Fruit fly (Drosophila melanogaster): ENCODE results near the gene CG14662.

dm6 chr3R:4989150-4990017, 5.4 kb upstream of the CG14662 start:
- no peak for TF ChIP-seq Hand (GFP tag; optimal IDR thresholded peaks at IDR 0.05)
- TF ChIP-seq Abd-B (GFP tag; optimal IDR thresholded peaks at IDR 0.05) = peak; percentile 29
- TF ChIP-seq MESR4 (GFP tag; optimal IDR thresholded peaks at IDR 0.05) = no peak
- TF ChIP-seq Mad (GFP tag; optimal IDR thresholded peaks at IDR 0.05) = no peak
- TF ChIP-seq kni (GFP tag; optimal IDR thresholded peaks at IDR 0.05) = peak; percentile 50
- no peak for TF ChIP-seq Bdp1 (GFP tag; optimal IDR thresholded peaks at IDR 0.05)
- TF ChIP-seq usp (GFP tag; optimal IDR thresholded peaks at IDR 0.05) = no peak
- TF ChIP-seq CoRest (tag; optimal IDR thresholded peaks at IDR 0.05) = peak; percentile 61
- TF ChIP-seq Dad (GFP tag; optimal IDR thresholded peaks at IDR 0.05) = no peak
- TF ChIP-seq CG4854 (GFP tag; optimal IDR thresholded peaks at IDR 0.05) = no peak
